Worm (Caenorhabditis elegans) whole organism, L1 larva: Measurements from ENCODE around the gene T12A7.2.

Experiments
- C04F5.9 ChIP-seq: sonication (generic microtip); optimal IDR thresholded peaks from 2 replicates; lab custom pipeline; 2016; ENCODE audit warnings: missing genetic modification characterization, missing compliant biosample characterization
- C16A3.4 ChIP-seq: fragments of 150-350 bp; optimal IDR thresholded peaks from 2 replicates; lab custom pipeline; 2014; ENCODE audit warnings: missing biosample characterization, missing genetic modification characterization
- F16B12.6 ChIP-seq: fragments of 150-350 bp; optimal IDR thresholded peaks from 2 replicates; lab custom pipeline; 2014; ENCODE audit warnings: missing biosample characterization, missing genetic modification characterization
- Y116A8C.19 ChIP-seq: sonication (generic microtip); optimal IDR thresholded peaks from 2 replicates; lab custom pipeline; 2016; ENCODE audit warnings: missing compliant biosample characterization, missing genetic modification characterization, borderline replicate concordance
- aly-2 ChIP-seq: fragments of 150-350 bp; optimal IDR thresholded peaks from 2 replicates; lab custom pipeline; 2014; ENCODE audit warnings: missing biosample characterization, missing genetic modification characterization
- ama-1 ChIP-seq: fragments of 150-350 bp; optimal IDR thresholded peaks from 2 replicates; lab custom pipeline; 2014
- blmp-1 ChIP-seq: fragments of 150-350 bp; optimal IDR thresholded peaks from 2 replicates; lab custom pipeline; 2014; ENCODE audit warnings: missing biosample characterization, missing genetic modification characterization
- ceh-82 ChIP-seq, 3 experiments: fragments of 150-350 bp in 1 of 3; sonication (generic microtip) in 2 of 3; optimal IDR thresholded peaks; 2 replicates each; lab custom pipeline; 2014 to 2017; ENCODE audit warnings: missing biosample characterization in 3 of 3, missing genetic modification characterization in 3 of 3
- ceh-88 ChIP-seq: fragments of 200-800 bp; sonication (Bioruptor generic); IDR thresholded peaks from 2 replicates; pipeline ENCODE4 v1.3.6; 2022; ENCODE audit warnings: missing genetic modification characterization, missing compliant biosample characterization
- ces-1 ChIP-seq: fragments of 150-350 bp; optimal IDR thresholded peaks from 2 replicates; lab custom pipeline; 2014; ENCODE audit warnings: missing biosample characterization, missing genetic modification reagents, missing genetic modification characterization
- dpl-1 ChIP-seq, 3 experiments: fragments of 150-350 bp in 2 of 3; sonication (generic microtip) in 1 of 3; optimal IDR thresholded peaks; 2 replicates each; lab custom pipeline; 2014 to 2017; ENCODE audit warnings: missing biosample characterization in 3 of 3, missing genetic modification characterization in 3 of 3, missing genetic modification reagents in 3 of 3
- egl-13 ChIP-seq: sonication (generic microtip); optimal IDR thresholded peaks from 2 replicates; lab custom pipeline; 2016; ENCODE audit warnings: missing genotype, missing genetic modification reagents, missing genetic modification characterization, missing compliant biosample characterization
- egl-27 ChIP-seq, 2 experiments: fragments of 150-350 bp in 1 of 2; sonication (generic microtip); optimal IDR thresholded peaks; 3 replicates each; lab custom pipeline; 2017 to 2018; ENCODE audit warnings: missing biosample characterization in 2 of 2, missing genetic modification characterization in 2 of 2, missing genetic modification reagents in 2 of 2
- ets-5 ChIP-seq: fragments of 200-800 bp; sonication (Bioruptor generic); IDR thresholded peaks from 2 replicates; pipeline ENCODE4 v1.3.6; 2022; ENCODE audit warnings: missing genetic modification characterization, missing compliant biosample characterization
- fkh-10 ChIP-seq: sonication (generic microtip); optimal IDR thresholded peaks from 2 replicates; lab custom pipeline; 2017; ENCODE audit warnings: missing biosample characterization, missing genetic modification reagents, missing genetic modification characterization
- irx-1 ChIP-seq: sonication (generic microtip); optimal IDR thresholded peaks from 2 replicates; lab custom pipeline; 2016; ENCODE audit warnings: missing genetic modification characterization, missing compliant biosample characterization
- isw-1 ChIP-seq: fragments of 200-800 bp; sonication (Bioruptor generic); IDR thresholded peaks from 2 replicates; pipeline ENCODE4 v1.3.6; 2022; ENCODE audit warnings: missing genetic modification characterization, missing compliant biosample characterization
- jun-1 ChIP-seq: fragments of 150-350 bp; optimal IDR thresholded peaks from 2 replicates; lab custom pipeline; 2014; ENCODE audit warnings: missing biosample characterization, missing genetic modification reagents, missing genetic modification characterization
- lin-14 ChIP-seq: fragments of 200-800 bp; sonication (Bioruptor generic); optimal IDR thresholded peaks from 2 replicates; lab custom pipeline; 2018; ENCODE audit warnings: mild to moderate bottlenecking, missing genetic modification characterization, moderate library complexity, missing compliant biosample characterization
- lin-15B ChIP-seq: fragments of 150-350 bp; sonication (generic microtip); optimal IDR thresholded peaks from 3 replicates; lab custom pipeline; 2014; ENCODE audit warnings: missing biosample characterization, missing genetic modification characterization
- lin-35 ChIP-seq, 2 experiments: fragments of 150-350 bp; optimal IDR thresholded peaks; 2 replicates each; lab custom pipeline; 2014; ENCODE audit warnings: missing biosample characterization in 2 of 2, missing genetic modification characterization in 2 of 2, missing genetic modification reagents in 2 of 2
- lir-3 ChIP-seq: sonication (generic microtip); optimal IDR thresholded peaks from 2 replicates; lab custom pipeline; 2016; ENCODE audit warnings: mild to moderate bottlenecking, missing genetic modification characterization, moderate library complexity, missing compliant biosample characterization; ENCODE audit not compliant: poor library complexity
- nhr-11 ChIP-seq: fragments of 150-350 bp; optimal IDR thresholded peaks from 2 replicates; lab custom pipeline; 2014; ENCODE audit warnings: missing biosample characterization, missing genetic modification characterization
- nhr-12 ChIP-seq: sonication (generic microtip); optimal IDR thresholded peaks from 2 replicates; lab custom pipeline; 2017; ENCODE audit warnings: missing biosample characterization, missing genetic modification characterization
- nhr-28 ChIP-seq: fragments of 150-350 bp; optimal IDR thresholded peaks from 2 replicates; lab custom pipeline; 2014; ENCODE audit warnings: missing biosample characterization, missing genetic modification characterization
- nhr-47 ChIP-seq: sonication (generic microtip); optimal IDR thresholded peaks from 2 replicates; lab custom pipeline; 2016; ENCODE audit warnings: mild to moderate bottlenecking, missing genetic modification characterization, moderate library complexity, missing compliant biosample characterization
- nhr-71 ChIP-seq: sonication (generic microtip); optimal IDR thresholded peaks from 2 replicates; lab custom pipeline; 2016; ENCODE audit warnings: mild to moderate bottlenecking, missing genetic modification characterization, moderate library complexity, missing compliant biosample characterization
- nhr-76 ChIP-seq: sonication (generic microtip); optimal IDR thresholded peaks from 2 replicates; lab custom pipeline; 2017; ENCODE audit warnings: missing biosample characterization, missing genetic modification characterization
- nhr-77 ChIP-seq: fragments of 150-350 bp; optimal IDR thresholded peaks from 2 replicates; lab custom pipeline; 2014; ENCODE audit warnings: missing biosample characterization, missing genetic modification characterization
- nhr-84 ChIP-seq: sonication (generic microtip); optimal IDR thresholded peaks from 2 replicates; lab custom pipeline; 2017; ENCODE audit warnings: missing biosample characterization, missing genetic modification characterization
- nhr-90 ChIP-seq: sonication (generic microtip); optimal IDR thresholded peaks from 2 replicates; lab custom pipeline; 2016; ENCODE audit warnings: mild to moderate bottlenecking, missing genetic modification characterization, missing compliant biosample characterization; ENCODE audit not compliant: poor library complexity
- pag-3 ChIP-seq: sonication (generic microtip); optimal IDR thresholded peaks from 2 replicates; lab custom pipeline; 2017; ENCODE audit warnings: missing genetic modification characterization, mild to moderate bottlenecking, missing compliant biosample characterization, antibody characterized with exemption, borderline replicate concordance; ENCODE audit not compliant: insufficient read depth
- pax-3 ChIP-seq: fragments of 200-800 bp; sonication (Bioruptor generic); optimal IDR thresholded peaks from 2 replicates; lab custom pipeline; 2018; ENCODE audit warnings: mild to moderate bottlenecking, missing genetic modification characterization, moderate library complexity, missing compliant biosample characterization
- pqm-1 ChIP-seq: sonication (generic microtip); optimal IDR thresholded peaks from 3 replicates; lab custom pipeline; 2017; ENCODE audit warnings: missing biosample characterization, missing genetic modification characterization
- rnt-1 ChIP-seq: sonication (generic microtip); optimal IDR thresholded peaks from 2 replicates; lab custom pipeline; 2016; ENCODE audit warnings: mild to moderate bottlenecking, missing genetic modification characterization, moderate library complexity, missing compliant biosample characterization
- skn-1 ChIP-seq: fragments of 150-350 bp; optimal IDR thresholded peaks from 2 replicates; lab custom pipeline; 2014; ENCODE audit warnings: missing biosample characterization, missing genetic modification characterization
- swsn-7 ChIP-seq: sonication (generic microtip); optimal IDR thresholded peaks from 2 replicates; lab custom pipeline; 2016; ENCODE audit warnings: missing genetic modification characterization, missing compliant biosample characterization
- unc-130 ChIP-seq: fragments of 150-350 bp; optimal IDR thresholded peaks from 2 replicates; lab custom pipeline; 2017; ENCODE audit warnings: missing biosample characterization, missing genetic modification characterization, inconsistent platforms
- unc-86 ChIP-seq: sonication (generic microtip); optimal IDR thresholded peaks from 2 replicates; lab custom pipeline; 2016; ENCODE audit warnings: missing genetic modification characterization, missing compliant biosample characterization
- unc-98 ChIP-seq: fragments of 200-800 bp; sonication (Bioruptor generic); IDR thresholded peaks from 2 replicates; pipeline ENCODE4 v1.3.6; 2022; ENCODE audit warnings: missing genetic modification characterization, missing compliant biosample characterization
- vab-15 ChIP-seq: sonication (generic microtip); optimal IDR thresholded peaks from 2 replicates; lab custom pipeline; 2017; ENCODE audit warnings: missing genotype, mild to moderate bottlenecking, missing genetic modification characterization, missing compliant biosample characterization
- zag-1 ChIP-seq: fragments of 150-350 bp; optimal IDR thresholded peaks from 2 replicates; lab custom pipeline; 2014; ENCODE audit warnings: missing biosample characterization, missing genetic modification characterization

Gene T12A7.2

ce11 chrIV:11801078-11801477 lies 40.2 kb upstream of the T12A7.2 start, which contains the start of gene dyf-18:
Gene dyf-18, minus strand, starts transcription at chrIV:11801178.
- TF ChIP-seq F16B12.6, result no peak
- no peak for TF ChIP-seq nhr-77 (tag; lab: Kevin White, UChicago)
- no peak for TF ChIP-seq skn-1 (tag; lab: Kevin White, UChicago)
- TF ChIP-seq ceh-88 (GFP tag; lab: Robert Waterston, UW), result no peak
- TF ChIP-seq nhr-28 (tag; lab: Kevin White, UChicago), result no peak
- no peak for TF ChIP-seq nhr-76
- no peak for TF ChIP-seq vab-15 (tag; lab: Kevin White, UChicago)
- no peak for TF ChIP-seq dpl-1 (GFP tag; optimal IDR thresholded peaks at IDR 0.05; lab: Kevin White, UChicago)
- no peak for TF ChIP-seq pag-3
- TF ChIP-seq egl-27 (tag; optimal IDR thresholded peaks at IDR 0.05; lab: Kevin White, UChicago), result no peak
- TF ChIP-seq aly-2 (tag; lab: Kevin White, UChicago), result no peak
- no peak for TF ChIP-seq nhr-84
- no peak for TF ChIP-seq ceh-82 (tag; optimal IDR thresholded peaks at IDR 0.05; lab: Kevin White, UChicago)
- TF ChIP-seq C04F5.9 (tag; lab: Kevin White, UChicago), result no peak
- no peak for TF ChIP-seq pax-3 (tag; lab: Kevin White, UChicago)
- TF ChIP-seq, all 84 proteins: peak for 0

ce11 chrIV:11799240-11799639 lies 38.3 kb upstream of the T12A7.2 start:
- TF ChIP-seq irx-1 (tag; lab: Kevin White, UChicago) (no peak), C16A3.4 (tag; lab: Kevin White, UChicago) (no peak), unc-86 (tag; lab: Kevin White, UChicago) (no peak), nhr-12 (tag; lab: Kevin White, UChicago) (no peak), ces-1 (GFP tag; lab: Kevin White, UChicago) (no peak), lir-3 (tag; lab: Kevin White, UChicago) (no peak), pag-3 (peak; percentile 63), lin-35 (GFP tag; optimal IDR thresholded peaks at IDR 0.05; lab: Kevin White, UChicago) (no peak), nhr-90 (tag; lab: Kevin White, UChicago) (no peak), rnt-1 (tag; lab: Kevin White, UChicago) (peak; percentile 36), unc-130 (tag; lab: Kevin White, UChicago) (no peak), vab-15 (tag; lab: Kevin White, UChicago) (no peak), pqm-1 (no peak), nhr-71 (tag; lab: Kevin White, UChicago) (peak; percentile 52), nhr-76 (no peak), dpl-1 (GFP tag; optimal IDR thresholded peaks at IDR 0.05; lab: Kevin White, UChicago) (no peak), nhr-28 (tag; lab: Kevin White, UChicago) (no peak), nhr-47 (tag; lab: Kevin White, UChicago) (no peak), blmp-1 (tag; lab: Kevin White, UChicago) (no peak), unc-98 (no peak), lin-15B (tag; lab: Kevin White, UChicago) (no peak), zag-1 (tag; lab: Kevin White, UChicago) (no peak), aly-2 (tag; lab: Kevin White, UChicago) (no peak), Y116A8C.19 (tag; lab: Kevin White, UChicago) (no peak), lin-14 (GFP tag; lab: Kevin White, UChicago) (peak; percentile 72)

- TF ChIP-seq nhr-90 (tag; lab: Kevin White, UChicago) (no peak), lin-14 (GFP tag; lab: Kevin White, UChicago) (peak; percentile 13), Y116A8C.19 (tag; lab: Kevin White, UChicago) (no peak), isw-1 (no peak), ets-5 (no peak), nhr-11 (tag; lab: Kevin White, UChicago) (no peak), jun-1 (tag; lab: Kevin White, UChicago) (no peak), ama-1 (lab: Kevin White, UChicago) (no peak), ceh-82 (tag; optimal IDR thresholded peaks at IDR 0.05; lab: Kevin White, UChicago) (no peak), aly-2 (tag; lab: Kevin White, UChicago) (no peak), fkh-10 (peak; percentile 75), egl-13 (tag; lab: Kevin White, UChicago) (no peak), swsn-7 (tag; lab: Kevin White, UChicago) (no peak), skn-1 (tag; lab: Kevin White, UChicago) (no peak), egl-27 (tag; optimal IDR thresholded peaks at IDR 0.05; lab: Kevin White, UChicago) (no peak)
Measured at ce11 chrIV:11796818-11797217, 35.9 kb upstream of the T12A7.2 start.
